Fruit fly (Drosophila melanogaster): Measurements from ENCODE around the gene CG13250.

DNA sequence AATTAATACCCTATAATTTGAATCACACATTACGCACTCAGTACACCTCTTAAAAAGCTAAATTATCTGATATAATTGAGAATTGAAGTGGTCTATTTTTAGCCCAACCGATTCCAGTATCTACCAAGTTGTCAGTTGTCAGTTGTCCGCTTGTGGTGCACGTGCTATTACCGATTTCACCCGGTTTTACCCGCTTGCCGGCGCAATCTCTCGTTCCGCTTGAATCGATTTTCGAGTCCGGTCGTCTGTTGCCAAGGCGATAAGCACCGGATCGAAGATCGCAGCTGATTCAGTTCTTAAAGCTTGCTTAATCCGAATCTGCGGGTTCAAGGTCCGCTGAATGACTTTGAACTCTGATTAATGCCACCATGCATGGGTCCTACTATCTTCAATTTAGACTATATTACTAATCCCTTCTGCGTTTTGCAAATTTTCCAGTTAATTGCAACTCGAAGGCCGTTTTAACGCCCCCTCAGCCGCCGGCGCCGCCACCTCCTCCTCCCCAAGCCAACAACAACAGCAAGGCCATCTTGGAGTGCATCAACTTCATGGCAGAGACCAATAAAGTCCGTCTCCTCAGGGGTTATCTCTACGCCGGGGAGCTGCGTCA lies 21.9 kb upstream of the CG13250 start:
- TF ChIP-seq Myc (optimal IDR thresholded peaks at IDR 0.05) (no peak), insv (optimal IDR thresholded peaks at IDR 0.05) (no peak)
